Fruit fly (Drosophila melanogaster): ENCODE measurements around the gene rec.

rec gene

DNA sequence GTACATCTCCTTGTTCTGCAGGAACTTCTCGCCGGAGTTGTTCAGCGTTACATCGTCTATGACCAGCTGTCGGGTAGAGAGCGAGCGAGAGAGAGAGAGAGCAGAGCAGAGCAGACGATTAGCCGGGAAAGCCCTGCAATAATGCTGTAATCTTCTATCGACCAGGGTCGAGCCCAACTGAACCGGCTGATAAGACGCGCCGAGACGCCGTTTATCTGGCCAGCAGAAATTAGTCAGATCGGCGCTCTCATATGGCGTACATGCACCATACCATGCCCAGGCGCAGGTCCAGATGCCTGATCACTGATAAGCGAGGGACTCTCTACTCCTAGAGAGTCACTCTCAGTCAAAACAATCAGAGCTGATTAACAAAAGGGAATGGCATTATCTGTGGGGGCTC, 19.5 kb upstream of the rec start:
- TF ChIP-seq Mnt (GFP tag; optimal IDR thresholded peaks at IDR 0.05) (no peak), CG14711 (tag; optimal IDR thresholded peaks at IDR 0.05) (no peak), CG7045 (GFP tag; optimal IDR thresholded peaks at IDR 0.05) (no peak), CG33017 (tag; optimal IDR thresholded peaks at IDR 0.05) (no peak), kay (GFP tag; ENCODE audit: borderline replicate concordance) (no peak), pad (GFP tag; optimal IDR thresholded peaks at IDR 0.05) (no peak), CG11617 (GFP tag; optimal IDR thresholded peaks at IDR 0.05) (no peak), cic (GFP tag; optimal IDR thresholded peaks at IDR 0.05) (no peak), bab1 (GFP tag; optimal IDR thresholded peaks at IDR 0.05) (no peak), Crg-1 (GFP tag; optimal IDR thresholded peaks at IDR 0.05) (no peak), cnc (optimal IDR thresholded peaks at IDR 0.05) (no peak), toe (GFP tag; optimal IDR thresholded peaks at IDR 0.05) (no peak), CG5204 (GFP tag; optimal IDR thresholded peaks at IDR 0.05) (no peak), CG1620 (GFP tag; optimal IDR thresholded peaks at IDR 0.05) (no peak), CG12768 (GFP tag; optimal IDR thresholded peaks at IDR 0.05) (no peak), ovo (GFP tag; optimal IDR thresholded peaks at IDR 0.05) (no peak), Clk (GFP tag; optimal IDR thresholded peaks at IDR 0.05) (no peak), CG7101 (tag; optimal IDR thresholded peaks at IDR 0.05) (no peak), Hr96 (GFP tag; optimal IDR thresholded peaks at IDR 0.05) (no peak)

dm6 chr3R:15846234-15846633, 13.8 kb upstream of the rec start, which contains the start of gene CG4546:
Gene CG4546, plus strand, starts transcription at chr3R:15846534.
- TF ChIP-seq cnc (optimal IDR thresholded peaks at IDR 0.05): no peak
- no peak for TF ChIP-seq CG14711 (tag; optimal IDR thresholded peaks at IDR 0.05)
- TF ChIP-seq CG12768 (GFP tag; optimal IDR thresholded peaks at IDR 0.05): no peak
- TF ChIP-seq toe (GFP tag; optimal IDR thresholded peaks at IDR 0.05): no peak
- TF ChIP-seq Crg-1 (GFP tag; optimal IDR thresholded peaks at IDR 0.05): no peak
- no peak for TF ChIP-seq CG11617 (GFP tag; optimal IDR thresholded peaks at IDR 0.05)
- TF ChIP-seq Clk (GFP tag; optimal IDR thresholded peaks at IDR 0.05): no peak
- TF ChIP-seq cic (GFP tag; optimal IDR thresholded peaks at IDR 0.05): no peak
- TF ChIP-seq pad (GFP tag; optimal IDR thresholded peaks at IDR 0.05): no peak
- no peak for TF ChIP-seq CG1620 (GFP tag; optimal IDR thresholded peaks at IDR 0.05)
- TF ChIP-seq ovo (GFP tag; optimal IDR thresholded peaks at IDR 0.05): no peak
- no peak for TF ChIP-seq CG33017 (tag; optimal IDR thresholded peaks at IDR 0.05)
- no peak for TF ChIP-seq tj (GFP tag; optimal IDR thresholded peaks at IDR 0.05)
- no peak for TF ChIP-seq Hr96 (GFP tag; optimal IDR thresholded peaks at IDR 0.05)
- TF ChIP-seq Mnt (GFP tag; optimal IDR thresholded peaks at IDR 0.05): no peak
- TF ChIP-seq CG5204 (GFP tag; optimal IDR thresholded peaks at IDR 0.05): no peak
- TF ChIP-seq bab1 (GFP tag; optimal IDR thresholded peaks at IDR 0.05): no peak

DNA sequence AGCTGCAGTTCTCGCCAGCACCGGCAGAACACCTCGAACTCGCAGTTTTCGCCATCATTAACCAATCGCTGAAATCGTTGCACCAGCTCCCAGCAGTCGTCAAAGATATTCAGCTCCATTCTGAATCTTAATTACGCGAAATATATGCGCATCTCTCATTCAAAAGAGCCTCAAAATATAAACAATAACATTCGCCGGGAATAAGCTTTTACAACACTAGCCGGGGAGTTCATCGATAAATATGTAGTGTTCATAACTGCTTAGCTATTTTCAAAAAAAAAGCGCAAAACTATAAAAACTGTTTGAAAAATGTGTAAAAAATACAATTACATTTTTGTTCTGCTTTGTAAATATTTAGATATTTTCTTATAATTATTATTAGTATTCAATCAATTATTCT, 6.9 kb upstream of the rec start, which contains the start of gene Pbp45:
Pbp45 (minus strand) TSS at position 222 of the 400 bp plus-strand sequence.
- TF ChIP-seq CG14711 (tag; optimal IDR thresholded peaks at IDR 0.05): peak; percentile 32
- no peak for TF ChIP-seq CG11617 (GFP tag; optimal IDR thresholded peaks at IDR 0.05)
- TF ChIP-seq CG7101 (tag; optimal IDR thresholded peaks at IDR 0.05): peak; percentile 41
- no peak for TF ChIP-seq Clk (GFP tag; optimal IDR thresholded peaks at IDR 0.05)
- TF ChIP-seq Crg-1 (GFP tag; optimal IDR thresholded peaks at IDR 0.05): peak; percentile 23
- peak; percentile 16 for TF ChIP-seq pad (GFP tag; optimal IDR thresholded peaks at IDR 0.05)
- peak; percentile 14 for TF ChIP-seq CG1620 (GFP tag; optimal IDR thresholded peaks at IDR 0.05)
- peak; percentile 35 for TF ChIP-seq tj (GFP tag; optimal IDR thresholded peaks at IDR 0.05)

DNA sequence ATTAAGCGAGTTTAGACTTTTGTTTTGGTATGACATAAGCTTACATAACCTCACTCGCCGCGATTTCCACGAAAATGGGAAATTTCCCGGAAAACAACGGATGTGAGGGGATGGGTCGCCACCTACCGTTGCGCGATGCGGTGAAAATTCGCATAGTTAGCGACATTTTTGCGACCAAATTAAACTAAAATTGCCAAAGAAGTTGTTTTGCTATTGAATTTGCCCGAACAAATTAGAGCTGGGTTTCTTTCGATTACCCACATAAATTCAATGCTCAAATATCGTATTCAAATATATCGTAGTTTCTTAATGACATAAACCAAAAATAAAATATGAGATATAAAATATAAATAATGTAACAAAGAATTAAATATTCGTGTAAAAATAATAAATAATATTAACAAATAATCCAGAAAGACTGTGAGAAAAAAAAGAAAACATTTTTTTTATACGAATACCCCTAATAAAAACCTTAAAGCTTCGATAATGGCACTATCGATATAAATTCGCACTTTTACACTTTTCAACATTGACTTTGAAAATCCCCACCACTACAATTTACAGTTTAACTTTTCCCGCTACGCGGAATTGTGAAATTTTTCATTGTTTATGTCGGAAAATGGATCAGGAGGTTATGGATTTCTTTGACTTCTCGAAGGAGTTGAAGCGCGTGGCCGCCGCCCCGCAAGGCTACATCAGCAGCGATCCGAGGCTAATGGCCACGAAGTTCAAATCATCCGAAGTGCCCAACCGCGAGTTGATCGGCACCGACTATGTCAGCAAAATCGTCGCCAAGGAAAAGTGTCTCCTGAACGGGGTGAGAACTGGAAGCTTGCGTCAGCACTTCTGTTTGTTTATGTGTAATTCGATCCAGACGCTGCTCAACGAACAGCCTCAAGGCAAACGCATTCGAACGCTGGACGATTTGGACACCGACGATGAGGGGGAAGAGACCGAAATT, 4.7 kb upstream of the rec start, which contains the start of the genes ND-23 and spn-E:
ND-23 (minus strand) TSS at position 254 of the 961 bp plus-strand sequence.
spn-E (plus strand) TSS at position 556 of the 961 bp plus-strand sequence.
- TF ChIP-seq Hr96 (GFP tag; optimal IDR thresholded peaks at IDR 0.05) (no peak), Clk (GFP tag; optimal IDR thresholded peaks at IDR 0.05) (no peak), toe (GFP tag; optimal IDR thresholded peaks at IDR 0.05) (peak; percentile 55), CG7101 (tag; optimal IDR thresholded peaks at IDR 0.05) (peak; percentile 80), CG5204 (GFP tag; optimal IDR thresholded peaks at IDR 0.05) (no peak), CG12768 (GFP tag; optimal IDR thresholded peaks at IDR 0.05) (no peak), bab1 (GFP tag; optimal IDR thresholded peaks at IDR 0.05) (peak; percentile 48), CG14711 (tag; optimal IDR thresholded peaks at IDR 0.05) (peak; percentile 78), cnc (optimal IDR thresholded peaks at IDR 0.05) (no peak), tj (GFP tag; optimal IDR thresholded peaks at IDR 0.05) (peak; percentile 85), pad (GFP tag; optimal IDR thresholded peaks at IDR 0.05) (peak; percentile 49), CG1620 (GFP tag; optimal IDR thresholded peaks at IDR 0.05) (no peak), Crg-1 (GFP tag; optimal IDR thresholded peaks at IDR 0.05) (peak; percentile 60), cic (GFP tag; optimal IDR thresholded peaks at IDR 0.05) (no peak), CG11617 (GFP tag; optimal IDR thresholded peaks at IDR 0.05) (peak; percentile 62), Mnt (GFP tag; optimal IDR thresholded peaks at IDR 0.05) (no peak), CG7045 (GFP tag; optimal IDR thresholded peaks at IDR 0.05) (peak; percentile 42), CG33017 (tag; optimal IDR thresholded peaks at IDR 0.05) (peak; percentile 63), ovo (GFP tag; optimal IDR thresholded peaks at IDR 0.05) (peak; percentile 76), kay (GFP tag; ENCODE audit: borderline replicate concordance) (no peak)

DNA sequence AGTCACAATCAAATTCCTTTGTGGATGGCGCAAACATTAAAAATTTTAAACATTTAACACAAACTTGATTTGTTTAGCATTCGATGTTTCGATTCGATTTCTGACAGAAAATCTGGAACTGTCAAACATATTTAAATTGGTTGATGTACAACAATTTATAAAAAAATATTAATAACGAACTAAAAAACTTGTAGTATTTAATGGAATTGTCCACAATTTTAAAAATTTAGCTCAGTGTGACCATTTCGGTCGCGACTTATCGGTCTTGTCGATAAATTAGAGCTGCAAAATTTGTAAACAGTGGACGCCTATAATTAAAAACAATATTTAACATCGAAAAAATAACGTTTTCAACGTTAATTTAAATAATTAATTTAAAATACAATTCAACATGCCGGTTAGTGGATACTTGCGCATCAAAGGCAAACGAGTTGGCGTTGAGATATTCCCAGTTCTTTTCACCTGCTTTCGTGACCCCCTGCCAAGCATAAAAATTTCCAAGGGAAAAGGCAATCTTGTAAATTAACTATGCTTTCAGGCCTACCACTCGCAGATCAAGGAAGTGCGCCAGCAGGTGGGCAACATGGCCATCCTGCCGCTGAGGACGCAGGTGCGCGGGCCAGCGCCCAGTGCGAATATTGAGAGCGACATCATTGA, 2.1 kb upstream of the rec start, which contains the start of the genes CG43317 and Arpc3A:
CG43317 (minus strand) TSS at position 51 of the 657 bp plus-strand sequence.
Arpc3A (plus strand) TSS at position 274 of the 657 bp plus-strand sequence.
- TF ChIP-seq kay (GFP tag; ENCODE audit: borderline replicate concordance) (peak; percentile 89), CG7101 (tag; optimal IDR thresholded peaks at IDR 0.05) (no peak), CG5204 (GFP tag; optimal IDR thresholded peaks at IDR 0.05) (no peak), CG11617 (GFP tag; optimal IDR thresholded peaks at IDR 0.05) (no peak)

All from whole organism, adult.